Fruit fly (Drosophila melanogaster): ENCODE data around the gene CG5961.
A peak's percentile ranks its signal among the peaks of the same experiment; 100 is the strongest.

Gene CG5961

dm6 chr3R:12442601-12443533, 17.2 kb downstream of the CG5961 start (continued):
- 0 out of 2 replicates have a peak, but pooled peaks have one; percentile 26 for TF ChIP-seq CG14014 (GFP tag; IDR thresholded peaks at IDR 0.05)
- TF ChIP-seq Fer1 (GFP tag; optimal IDR thresholded peaks at IDR 0.05) = peak; percentile 33
- TF ChIP-seq CG2120 (GFP tag; optimal IDR thresholded peaks at IDR 0.05) = peak; percentile 75
- TF ChIP-seq CG31224 (GFP tag; IDR thresholded peaks at IDR 0.05) = 0 out of 2 replicates have a peak, but pooled peaks have one; percentile 36
- peak; percentile 44 for TF ChIP-seq Rfx (GFP tag; IDR thresholded peaks at IDR 0.05)
- TF ChIP-seq CG2678 (tag; optimal IDR thresholded peaks at IDR 0.05) = peak; percentile 68
- TF ChIP-seq mam (GFP tag; optimal IDR thresholded peaks at IDR 0.05) = peak; percentile 17
- TF ChIP-seq trem (tag; optimal IDR thresholded peaks at IDR 0.05) = no peak
- no peak for TF ChIP-seq sens-2 (GFP tag; IDR thresholded peaks at IDR 0.05)
- peak in 1 of 2 experiments; percentile 27 for TF ChIP-seq Pdp1 (GFP tag; optimal IDR thresholded peaks at IDR 0.05)
- peak; percentile 67 for TF ChIP-seq lbe (GFP tag; optimal IDR thresholded peaks at IDR 0.05)
- TF ChIP-seq sug (tag; optimal IDR thresholded peaks at IDR 0.05) = peak; percentile 6
- peak; percentile 14 for TF ChIP-seq cwo (GFP tag; optimal IDR thresholded peaks at IDR 0.05)
- TF ChIP-seq Meics (GFP tag; optimal IDR thresholded peaks at IDR 0.05) = peak; percentile 60
- no peak for TF ChIP-seq slp2 (GFP tag; optimal IDR thresholded peaks at IDR 0.05)
- TF ChIP-seq cg (GFP tag; optimal IDR thresholded peaks at IDR 0.05) = peak; percentile 9
- TF ChIP-seq fd64A (GFP tag; optimal IDR thresholded peaks at IDR 0.05) = no peak
- peak; percentile 56 for TF ChIP-seq lilli (GFP tag; optimal IDR thresholded peaks at IDR 0.05)
- peak; percentile 99 for TF ChIP-seq CG7987 (GFP tag; optimal IDR thresholded peaks at IDR 0.05)
- no peak for TF ChIP-seq HLH4C (GFP tag; IDR thresholded peaks at IDR 0.05; ENCODE audit: partially characterized antibody)
- peak; percentile 15 for TF ChIP-seq CG16815 (GFP tag; optimal IDR thresholded peaks at IDR 0.05)
- peak; percentile 8 for TF ChIP-seq Xbp1 (GFP tag; optimal IDR thresholded peaks at IDR 0.05)
- TF ChIP-seq Atf6 (GFP tag; IDR thresholded peaks at IDR 0.05) = peak; percentile 39
- TF ChIP-seq gem (tag; optimal IDR thresholded peaks at IDR 0.05) = peak; percentile 54
- TF ChIP-seq CG13296 (GFP tag; optimal IDR thresholded peaks at IDR 0.05) = peak; percentile 9
- TF ChIP-seq CG8290 (GFP tag; optimal IDR thresholded peaks at IDR 0.05) = no peak
- peak in 1 of 2 experiments; percentile 22 for TF ChIP-seq CG8290 (tag; optimal IDR thresholded peaks at IDR 0.05)
- no peak for TF ChIP-seq luna (GFP tag; optimal IDR thresholded peaks at IDR 0.05)
- TF ChIP-seq CG2116 (GFP tag; optimal IDR thresholded peaks at IDR 0.05) = no peak
- no peak for TF ChIP-seq salm (tag; optimal IDR thresholded peaks at IDR 0.05)
- TF ChIP-seq tap (tag; optimal IDR thresholded peaks at IDR 0.05) = peak; percentile 12
- peak; percentile 23 for TF ChIP-seq CG2712 (tag; optimal IDR thresholded peaks at IDR 0.05)
- TF ChIP-seq CG3847 (GFP tag; IDR thresholded peaks at IDR 0.05) = peak; percentile 8; the same call in 1 of the 2 replicates
- peak; percentile 21 for TF ChIP-seq CG18262 (tag; optimal IDR thresholded peaks at IDR 0.05)
- no peak for TF ChIP-seq yki (optimal IDR thresholded peaks at IDR 0.05)
- TF ChIP-seq CG11695 (GFP tag; IDR thresholded peaks at IDR 0.05) = peak; percentile 66; the same call in 2 of the 3 replicates
- peak; percentile 29 for TF ChIP-seq Oli (tag; optimal IDR thresholded peaks at IDR 0.05)
- TF ChIP-seq jumu (GFP tag; optimal IDR thresholded peaks at IDR 0.05) = no peak
- TF ChIP-seq toy (GFP tag; IDR thresholded peaks at IDR 0.05) = no peak
- TF ChIP-seq CG9215 (GFP tag; IDR thresholded peaks at IDR 0.05) = peak; percentile 61
- TF ChIP-seq CG17385 (GFP tag; optimal IDR thresholded peaks at IDR 0.05) = peak; percentile 13
- TF ChIP-seq chm (GFP tag; IDR thresholded peaks at IDR 0.05) = no peak
- TF ChIP-seq Hmx (GFP tag; optimal IDR thresholded peaks at IDR 0.05) = peak; percentile 9
- TF ChIP-seq Hsf (GFP tag; optimal IDR thresholded peaks at IDR 0.05) = no peak
- TF ChIP-seq CG17612 (GFP tag; IDR thresholded peaks at IDR 0.05) = no peak
- peak; percentile 47 for TF ChIP-seq lab (GFP tag; optimal IDR thresholded peaks at IDR 0.05)
- TF ChIP-seq CG10209 (GFP tag; optimal IDR thresholded peaks at IDR 0.05) = peak; percentile 24
- no peak for TF ChIP-seq Side (GFP tag; optimal IDR thresholded peaks at IDR 0.05)
- no peak for TF ChIP-seq ash1 (GFP tag; optimal IDR thresholded peaks at IDR 0.05)
